Worm (Caenorhabditis elegans) whole organism, mixed stage, embryonic: ENCODE results near the gene F21F8.5.
A peak's percentile ranks its signal among the peaks of the same experiment; 100 is the strongest.

ENCODE experiments used
- M03D4.4 ChIP-seq: sonication (generic microtip); optimal IDR thresholded peaks from 2 replicates; lab custom pipeline; 2017; ENCODE audit warnings: mild to moderate bottlenecking, missing genetic modification characterization, missing compliant biosample characterization
- bed-3 ChIP-seq: fragments of 200-800 bp; sonication (Bioruptor generic); optimal IDR thresholded peaks from 3 replicates; lab custom pipeline; 2018; ENCODE audit warnings: mild to moderate bottlenecking, missing genetic modification characterization, moderate library complexity, missing compliant biosample characterization
- blmp-1 ChIP-seq: fragments of 150-350 bp; optimal IDR thresholded peaks from 2 replicates; lab custom pipeline; 2014; ENCODE audit warnings: missing biosample characterization, missing genetic modification characterization
- ceh-43 ChIP-seq: fragments of 200-800 bp; sonication (Bioruptor generic); optimal IDR thresholded peaks from 2 replicates; lab custom pipeline; 2018; ENCODE audit warnings: mild to moderate bottlenecking, missing genetic modification characterization, moderate library complexity, missing compliant biosample characterization
- ceh-83 ChIP-seq: fragments of 200-800 bp; sonication (Bioruptor generic); optimal IDR thresholded peaks from 2 replicates; lab custom pipeline; 2018; ENCODE audit warnings: mild to moderate bottlenecking, missing genetic modification characterization, missing compliant biosample characterization
- ces-1 ChIP-seq: fragments of 150-350 bp; optimal IDR thresholded peaks from 2 replicates; lab custom pipeline; 2014; ENCODE audit warnings: missing biosample characterization, missing genetic modification reagents, missing genetic modification characterization
- cnd-1 ChIP-seq: fragments of 200-800 bp; sonication (Bioruptor generic); optimal IDR thresholded peaks from 2 replicates; lab custom pipeline; 2018; ENCODE audit warnings: mild to moderate bottlenecking, missing genetic modification characterization, missing compliant biosample characterization
- drap-1 ChIP-seq: fragments of 200-800 bp; sonication (Bioruptor generic); optimal IDR thresholded peaks from 3 replicates; lab custom pipeline; 2018; ENCODE audit warnings: mild to moderate bottlenecking, missing genetic modification characterization, missing compliant biosample characterization
- elt-1 ChIP-seq: sonication (generic microtip); optimal IDR thresholded peaks from 2 replicates; lab custom pipeline; 2017; ENCODE audit warnings: missing genetic modification characterization, mild to moderate bottlenecking, missing compliant biosample characterization, antibody characterized with exemption, moderate library complexity, borderline replicate concordance; ENCODE audit not compliant: insufficient read depth
- elt-3 ChIP-seq: fragments of 150-350 bp; optimal IDR thresholded peaks from 2 replicates; lab custom pipeline; 2014; ENCODE audit warnings: missing biosample characterization, missing genetic modification characterization
- flh-1 ChIP-seq: fragments of 200-800 bp; sonication (Bioruptor generic); optimal IDR thresholded peaks from 2 replicates; lab custom pipeline; 2018; ENCODE audit warnings: mild to moderate bottlenecking, missing genetic modification characterization, moderate library complexity, missing compliant biosample characterization
- ham-2 ChIP-seq: fragments of 200-800 bp; sonication (Bioruptor generic); optimal IDR thresholded peaks from 2 replicates; lab custom pipeline; 2018; ENCODE audit warnings: mild to moderate bottlenecking, missing genetic modification characterization, missing compliant biosample characterization
- hlh-1 ChIP-seq: fragments of 150-350 bp; optimal IDR thresholded peaks from 2 replicates; lab custom pipeline; 2014; ENCODE audit warnings: missing biosample characterization, missing genetic modification reagents, missing genetic modification characterization
- lin-13 ChIP-seq: fragments of 150-350 bp; optimal IDR thresholded peaks from 2 replicates; lab custom pipeline; 2014; ENCODE audit warnings: missing biosample characterization, missing genetic modification characterization
- lin-32 ChIP-seq: fragments of 200-800 bp; sonication (Bioruptor generic); optimal IDR thresholded peaks from 2 replicates; lab custom pipeline; 2018; ENCODE audit warnings: mild to moderate bottlenecking, missing genetic modification characterization, missing compliant biosample characterization
- lsy-2 ChIP-seq: fragments of 150-350 bp; optimal IDR thresholded peaks from 2 replicates; lab custom pipeline; 2014; ENCODE audit warnings: missing biosample characterization, missing genetic modification characterization
- mep-1 ChIP-seq: fragments of 150-350 bp; optimal IDR thresholded peaks from 2 replicates; lab custom pipeline; 2017; ENCODE audit warnings: missing biosample characterization, missing genetic modification reagents, missing genetic modification characterization, inconsistent platforms
- nhr-12 ChIP-seq: fragments of 150-350 bp; optimal IDR thresholded peaks from 2 replicates; lab custom pipeline; 2014; ENCODE audit warnings: missing biosample characterization, missing genetic modification characterization
- nhr-2 ChIP-seq: fragments of 150-350 bp; optimal IDR thresholded peaks from 2 replicates; lab custom pipeline; 2014; ENCODE audit warnings: missing biosample characterization, missing genetic modification characterization
- nhr-237 ChIP-seq: fragments of 150-350 bp; optimal IDR thresholded peaks from 2 replicates; lab custom pipeline; 2014; ENCODE audit warnings: missing biosample characterization, missing genetic modification characterization
- nhr-28 ChIP-seq: fragments of 150-350 bp; optimal IDR thresholded peaks from 2 replicates; lab custom pipeline; 2014; ENCODE audit warnings: missing biosample characterization, missing genetic modification characterization
- nhr-76 ChIP-seq: sonication (generic microtip); optimal IDR thresholded peaks from 2 replicates; lab custom pipeline; 2017; ENCODE audit warnings: missing biosample characterization, missing genetic modification characterization
- pha-4 ChIP-seq: fragments of 150-350 bp; optimal IDR thresholded peaks from 2 replicates; lab custom pipeline; 2018; ENCODE audit warnings: missing biosample characterization, missing genetic modification reagents, missing genetic modification characterization
- snpc-4 ChIP-seq: fragments of 150-350 bp; optimal IDR thresholded peaks from 2 replicates; lab custom pipeline; 2014; ENCODE audit warnings: missing biosample characterization, missing genetic modification characterization
- sptf-1 ChIP-seq: sonication (generic microtip); optimal IDR thresholded peaks from 2 replicates; lab custom pipeline; 2017; ENCODE audit warnings: mild to moderate bottlenecking, missing genetic modification characterization, moderate library complexity, missing compliant biosample characterization
- unc-120 ChIP-seq: sonication (generic microtip); optimal IDR thresholded peaks from 2 replicates; lab custom pipeline; 2017; ENCODE audit warnings: missing genetic modification characterization, missing compliant biosample characterization; ENCODE audit not compliant: poor library complexity, severe bottlenecking
- unc-39 ChIP-seq: fragments of 150-350 bp; optimal IDR thresholded peaks from 2 replicates; lab custom pipeline; 2014; ENCODE audit warnings: missing biosample characterization, missing genetic modification characterization
- zip-8 ChIP-seq: fragments of 150-350 bp; optimal IDR thresholded peaks from 2 replicates; lab custom pipeline; 2014; ENCODE audit warnings: missing biosample characterization, missing genetic modification characterization
- ztf-11 ChIP-seq: fragments of 150-350 bp; optimal IDR thresholded peaks from 2 replicates; lab custom pipeline; 2014; ENCODE audit warnings: missing biosample characterization, missing genetic modification characterization

Gene F21F8.5

ce11 chrV:8226812-8227211, 39.3 kb downstream of the F21F8.5 start, which contains the start of gene K07C11.10:
Gene K07C11.10 (minus strand): TSS chrV:8226912.
- TF ChIP-seq bed-3 (GFP tag; lab: Kevin White, UChicago) = no peak
- no peak for TF ChIP-seq nhr-2
- no peak for TF ChIP-seq mep-1 (tag; lab: Kevin White, UChicago)
- no peak for TF ChIP-seq pha-4 (tag; lab: Kevin White, UChicago)
- TF ChIP-seq ham-2 (GFP tag; lab: Kevin White, UChicago) = no peak
- no peak for TF ChIP-seq zip-8
- TF ChIP-seq nhr-28 (tag; lab: Kevin White, UChicago) = no peak
- no peak for TF ChIP-seq ceh-43 (GFP tag; lab: Kevin White, UChicago)
- TF ChIP-seq elt-1 = no peak

ce11 chrV:8224634-8225033, 41.5 kb downstream of the F21F8.5 start, which contains the start of gene pax-1:
Gene pax-1 (plus strand): TSS chrV:8224934.
- no peak for TF ChIP-seq zip-8
- TF ChIP-seq drap-1 (GFP tag; lab: Kevin White, UChicago) = no peak
- no peak for TF ChIP-seq elt-1
- no peak for TF ChIP-seq cnd-1 (tag; lab: Kevin White, UChicago)
- no peak for TF ChIP-seq nhr-12 (tag; lab: Kevin White, UChicago)
- TF ChIP-seq elt-3 (tag; lab: Kevin White, UChicago) = no peak
- TF ChIP-seq M03D4.4 (tag; lab: Kevin White, UChicago) = no peak
- TF ChIP-seq sptf-1 (tag; lab: Kevin White, UChicago) = no peak
- TF ChIP-seq ceh-43 (GFP tag; lab: Kevin White, UChicago) = no peak
- no peak for TF ChIP-seq ham-2 (GFP tag; lab: Kevin White, UChicago)
- TF ChIP-seq flh-1 = no peak
- no peak for TF ChIP-seq snpc-4
- no peak for TF ChIP-seq nhr-2
- no peak for TF ChIP-seq nhr-237 (tag; lab: Kevin White, UChicago)
- TF ChIP-seq nhr-28 (tag; lab: Kevin White, UChicago) = no peak
- no peak for TF ChIP-seq blmp-1 (tag; lab: Kevin White, UChicago)
- no peak for TF ChIP-seq unc-120 (tag; lab: Kevin White, UChicago)
- TF ChIP-seq hlh-1 (tag; lab: Kevin White, UChicago) = no peak
- TF ChIP-seq nhr-76 = no peak
- TF ChIP-seq ces-1 (GFP tag; lab: Kevin White, UChicago) = no peak

ce11 chrV:8223417-8223816, 42.7 kb downstream of the F21F8.5 start:
- TF ChIP-seq ces-1 (GFP tag; lab: Kevin White, UChicago) (no peak), nhr-2 (no peak), ceh-83 (GFP tag; lab: Kevin White, UChicago) (no peak), nhr-12 (tag; lab: Kevin White, UChicago) (no peak), lin-32 (GFP tag; lab: Kevin White, UChicago) (no peak), blmp-1 (tag; lab: Kevin White, UChicago) (no peak), ztf-11 (no peak), M03D4.4 (tag; lab: Kevin White, UChicago) (no peak), lin-13 (tag; lab: Kevin White, UChicago) (no peak)
- TF ChIP-seq, all 35 proteins: peak for 0

- no peak for TF ChIP-seq sptf-1 (tag; lab: Kevin White, UChicago)
- peak; percentile 35 for TF ChIP-seq pha-4 (tag; lab: Kevin White, UChicago)
- peak; percentile 8 for TF ChIP-seq mep-1 (tag; lab: Kevin White, UChicago)
- TF ChIP-seq, all 35 proteins: peak for 2
Observed at ce11 chrV:8221083-8221538, 45.0 kb downstream of the F21F8.5 start, which contains the start of the genes cogc-6 and air-1. Gene cogc-6 (minus strand): TSS chrV:8221316. Gene air-1 (plus strand): TSS chrV:8221488.

- TF ChIP-seq flh-1 (no peak), ham-2 (GFP tag; lab: Kevin White, UChicago) (no peak), blmp-1 (tag; lab: Kevin White, UChicago) (no peak), M03D4.4 (tag; lab: Kevin White, UChicago) (no peak), mep-1 (tag; lab: Kevin White, UChicago) (no peak), elt-1 (no peak), ztf-11 (no peak), lsy-2 (no peak), nhr-76 (no peak), nhr-2 (no peak), cnd-1 (tag; lab: Kevin White, UChicago) (no peak), hlh-1 (tag; lab: Kevin White, UChicago) (no peak), unc-39 (tag; lab: Kevin White, UChicago) (no peak)
- TF ChIP-seq, all 35 proteins: peak for 0
Observed at ce11 chrV:8219550-8219949, 46.6 kb downstream of the F21F8.5 start.
